Fruit fly (Drosophila melanogaster): ENCODE data around the gene yip2.

The yip2 gene

dm6 chr2L:9918020-9918959 lies 3.2 kb downstream of the yip2 start, which contains the start of the genes CG5885 and CG4598 (continued):
- peak; percentile 63 for TF ChIP-seq CG11456 (GFP tag; IDR thresholded peaks at IDR 0.05)
- TF ChIP-seq al (GFP tag; IDR thresholded peaks at IDR 0.05), result peak; percentile 53
- TF ChIP-seq Hr51 (GFP tag; optimal IDR thresholded peaks at IDR 0.05), result peak; percentile 11 to 81
- TF ChIP-seq Mes4 (GFP tag; optimal IDR thresholded peaks at IDR 0.05), result no peak
- peak; percentile 59 for TF ChIP-seq CG12219 (GFP tag; optimal IDR thresholded peaks at IDR 0.05)
- no peak; the same call in 2 of the 3 replicates for TF ChIP-seq sr (GFP tag; IDR thresholded peaks at IDR 0.05)
- peak; percentile 30 for TF ChIP-seq jumu (GFP tag; optimal IDR thresholded peaks at IDR 0.05)
- no peak for TF ChIP-seq Hr39 (optimal IDR thresholded peaks at IDR 0.05)
- TF ChIP-seq NfI (GFP tag; optimal IDR thresholded peaks at IDR 0.05), result peak; percentile 69
- TF ChIP-seq oc (tag; optimal IDR thresholded peaks at IDR 0.05), result no peak
- no peak for TF ChIP-seq CG10274 (GFP tag; optimal IDR thresholded peaks at IDR 0.05)
- TF ChIP-seq pzg (GFP tag; optimal IDR thresholded peaks at IDR 0.05), result peak; percentile 90
- TF ChIP-seq CG30431 (GFP tag; optimal IDR thresholded peaks at IDR 0.05), result peak; percentile 15
- no peak for TF ChIP-seq Hey (tag; optimal IDR thresholded peaks at IDR 0.05)
- TF ChIP-seq CG31365 (tag; optimal IDR thresholded peaks at IDR 0.05), result no peak
- no peak for TF ChIP-seq CG17612 (GFP tag; IDR thresholded peaks at IDR 0.05)
- TF ChIP-seq lmd (GFP tag; IDR thresholded peaks at IDR 0.05), result peak; percentile 60; the same call in 1 of the 2 replicates
- peak; percentile 41 for TF ChIP-seq HLH54F (GFP tag; optimal IDR thresholded peaks at IDR 0.05)
- peak; percentile 6 for TF ChIP-seq Mad (GFP tag; optimal IDR thresholded peaks at IDR 0.05)
- no peak for TF ChIP-seq her (GFP tag; optimal IDR thresholded peaks at IDR 0.05)
- TF ChIP-seq Bdp1 (GFP tag; optimal IDR thresholded peaks at IDR 0.05), result peak; percentile 22
- peak; percentile 50 for TF ChIP-seq Adf1 (GFP tag; IDR thresholded peaks at IDR 0.05)
- TF ChIP-seq Dbx (GFP tag; IDR thresholded peaks at IDR 0.05), result peak; percentile 80
- peak; percentile 90 for TF ChIP-seq CG2116 (GFP tag; optimal IDR thresholded peaks at IDR 0.05)
- no peak; the same call in 1 of the 2 replicates for TF ChIP-seq HLH3B (GFP tag; IDR thresholded peaks at IDR 0.05)
- TF ChIP-seq Asciz (GFP tag; optimal IDR thresholded peaks at IDR 0.05), result peak; percentile 31
- TF ChIP-seq Bgb (GFP tag; IDR thresholded peaks at IDR 0.05; ENCODE audit: partially characterized antibody), result peak; percentile 76
- TF ChIP-seq nom (GFP tag; optimal IDR thresholded peaks at IDR 0.05), result peak; percentile 96
- no peak for TF ChIP-seq CG14965 (GFP tag; optimal IDR thresholded peaks at IDR 0.05; ENCODE audit: borderline replicate concordance)
- no peak for TF ChIP-seq zf30C (GFP tag; optimal IDR thresholded peaks at IDR 0.05)
- TF ChIP-seq da (GFP tag; optimal IDR thresholded peaks at IDR 0.05), result no peak
- peak; percentile 55 for TF ChIP-seq pnt (GFP tag; optimal IDR thresholded peaks at IDR 0.05)
- TF ChIP-seq croc (GFP tag; conservative IDR thresholded peaks at IDR 0.05), result 0 out of 3 replicates have a peak, but pooled peaks have one; percentile 25
- TF ChIP-seq CG12155 (GFP tag; optimal IDR thresholded peaks at IDR 0.05), result peak; percentile 69
- peak; percentile 77 for TF ChIP-seq CG17361 (GFP tag; IDR thresholded peaks at IDR 0.05)
- TF ChIP-seq CG17359 (tag; optimal IDR thresholded peaks at IDR 0.05), result peak; percentile 49
- TF ChIP-seq CG2889 (GFP tag; IDR thresholded peaks at IDR 0.05), result 0 out of 3 replicates have a peak, but pooled peaks have one; percentile 28
- no peak; the same call in 1 of the 2 replicates for TF ChIP-seq CG11247 (GFP tag; IDR thresholded peaks at IDR 0.05)
- peak; percentile 17 for TF ChIP-seq run (tag; optimal IDR thresholded peaks at IDR 0.05)
- no peak for TF ChIP-seq dan (GFP tag; IDR thresholded peaks at IDR 0.05)
- TF ChIP-seq pfk (GFP tag; optimal IDR thresholded peaks at IDR 0.05), result no peak
- peak; percentile 85 for TF ChIP-seq ci (GFP tag; IDR thresholded peaks at IDR 0.05)
- TF ChIP-seq Nf-YA (GFP tag; IDR thresholded peaks at IDR 0.05), result no peak
- peak; percentile 57 for TF ChIP-seq CG9727 (GFP tag; optimal IDR thresholded peaks at IDR 0.05)
- TF ChIP-seq Sry-δ (GFP tag; optimal IDR thresholded peaks at IDR 0.05), result peak; percentile 82
- peak; percentile 58 for TF ChIP-seq CG10979 (tag; optimal IDR thresholded peaks at IDR 0.05)
- TF ChIP-seq D19B (GFP tag; optimal IDR thresholded peaks at IDR 0.05), result peak; percentile 13
- TF ChIP-seq Atf6 (GFP tag; IDR thresholded peaks at IDR 0.05), result peak; percentile 67; the same call in 1 of the 2 replicates
- TF ChIP-seq CG1647 (GFP tag; optimal IDR thresholded peaks at IDR 0.05), result no peak

All from whole organism, embryonic.